Worm (Caenorhabditis elegans) whole organism, young adult: Measurements from ENCODE around the gene nsph-1.1.

Experiments
- B0336.3 ChIP-seq: fragments of 200-800 bp; sonication (Bioruptor generic); IDR thresholded peaks from 2 replicates; pipeline ENCODE4 v1.3.6; 2022; ENCODE audit warnings: missing genetic modification characterization, missing compliant biosample characterization
- C17E4.6 ChIP-seq: fragments of 200-800 bp; sonication (Bioruptor generic); IDR thresholded peaks from 2 replicates; pipeline ENCODE4 v1.3.6; 2022; ENCODE audit warnings: missing genetic modification reagents, missing genetic modification characterization, missing compliant biosample characterization
- F10E7.11 ChIP-seq: sonication (generic microtip); optimal IDR thresholded peaks from 2 replicates; lab custom pipeline; 2017; ENCODE audit warnings: mild to moderate bottlenecking, missing genetic modification characterization, moderate library complexity, missing compliant biosample characterization
- F22D6.2 ChIP-seq: sonication (generic microtip); optimal IDR thresholded peaks from 2 replicates; lab custom pipeline; 2016; ENCODE audit warnings: mild to moderate bottlenecking, missing genetic modification characterization, missing compliant biosample characterization
- T26A5.8 ChIP-seq: sonication (generic microtip); optimal IDR thresholded peaks from 2 replicates; lab custom pipeline; 2016; ENCODE audit warnings: missing genetic modification characterization, missing compliant biosample characterization
- Y53F4B.3 ChIP-seq: fragments of 200-800 bp; sonication (Bioruptor generic); IDR thresholded peaks from 2 replicates; pipeline ENCODE4 v1.3.6; 2022; ENCODE audit warnings: missing genetic modification reagents, missing genetic modification characterization, missing compliant biosample characterization
- Y56A3A.18 ChIP-seq: fragments of 200-800 bp; sonication (Bioruptor generic); IDR thresholded peaks from 2 replicates; pipeline ENCODE4 v1.3.6; 2022; ENCODE audit warnings: missing genetic modification reagents, missing genetic modification characterization, missing compliant biosample characterization
- Y67H2A.10 ChIP-seq: fragments of 200-800 bp; sonication (Bioruptor generic); conservative IDR thresholded peaks from 2 replicates; pipeline ENCODE4 v1.3.6; 2022; ENCODE audit warnings: missing genetic modification reagents, missing genetic modification characterization, missing compliant biosample characterization
- Y79H2A.3 ChIP-seq: fragments of 200-800 bp; sonication (Bioruptor generic); conservative IDR thresholded peaks from 2 replicates; pipeline ENCODE4 v1.3.6; 2022; ENCODE audit warnings: missing genetic modification reagents, missing genetic modification characterization, missing compliant biosample characterization
- akir-1 ChIP-seq: fragments of 200-800 bp; sonication (Bioruptor generic); optimal IDR thresholded peaks from 2 replicates; lab custom pipeline; 2018; ENCODE audit warnings: mild to moderate bottlenecking, missing genetic modification characterization, moderate library complexity, missing compliant biosample characterization
- aptf-2 ChIP-seq: fragments of 200-800 bp; sonication (Bioruptor generic); conservative IDR thresholded peaks from 2 replicates; pipeline ENCODE4 v1.3.6; 2022; ENCODE audit warnings: missing genetic modification reagents, missing genetic modification characterization, missing compliant biosample characterization
- atf-7 ChIP-seq: sonication (generic microtip); optimal IDR thresholded peaks from 2 replicates; lab custom pipeline; 2017; ENCODE audit warnings: mild to moderate bottlenecking, missing genetic modification characterization, missing compliant biosample characterization
- attf-5 ChIP-seq: fragments of 200-800 bp; sonication (Bioruptor generic); optimal IDR thresholded peaks from 2 replicates; lab custom pipeline; 2018; ENCODE audit warnings: mild to moderate bottlenecking, missing genetic modification characterization, missing compliant biosample characterization
- ccch-3 ChIP-seq: fragments of 200-800 bp; sonication (Bioruptor generic); optimal IDR thresholded peaks from 2 replicates; lab custom pipeline; 2018; ENCODE audit warnings: mild to moderate bottlenecking, missing genetic modification characterization, missing compliant biosample characterization
- ceh-100 ChIP-seq: fragments of 200-800 bp; sonication (Bioruptor generic); IDR thresholded peaks from 2 replicates; pipeline ENCODE4 v1.3.6; 2022; ENCODE audit warnings: missing genetic modification reagents, missing genetic modification characterization, missing compliant biosample characterization
- ceh-27 ChIP-seq: fragments of 200-800 bp; sonication (Bioruptor generic); optimal IDR thresholded peaks from 2 replicates; lab custom pipeline; 2018; ENCODE audit warnings: mild to moderate bottlenecking, missing genetic modification characterization, moderate library complexity, missing compliant biosample characterization
- dox-1 ChIP-seq: fragments of 200-800 bp; sonication (Bioruptor generic); IDR thresholded peaks from 2 replicates; pipeline ENCODE4 v1.3.6; 2022; ENCODE audit warnings: missing genetic modification reagents, missing genetic modification characterization, missing compliant biosample characterization
- dpl-1 ChIP-seq: fragments of 150-350 bp; optimal IDR thresholded peaks from 2 replicates; lab custom pipeline; 2014; ENCODE audit warnings: missing biosample characterization, missing genetic modification reagents, missing genetic modification characterization
- egl-18 ChIP-seq: fragments of 200-800 bp; sonication (Bioruptor generic); IDR thresholded peaks from 2 replicates; pipeline ENCODE4 v1.3.6; 2022; ENCODE audit warnings: missing genetic modification reagents, missing genetic modification characterization, missing compliant biosample characterization
- egl-44 ChIP-seq: fragments of 200-800 bp; sonication (Bioruptor generic); IDR thresholded peaks from 2 replicates; pipeline ENCODE4 v1.3.6; 2022; ENCODE audit warnings: missing genetic modification reagents, missing genetic modification characterization, missing compliant biosample characterization
- ekl-4 ChIP-seq: fragments of 200-800 bp; sonication (Bioruptor generic); IDR thresholded peaks from 2 replicates; pipeline ENCODE4 v1.3.6; 2022; ENCODE audit warnings: missing genetic modification reagents, missing genetic modification characterization, missing compliant biosample characterization
- fkh-3 ChIP-seq: sonication (generic microtip); optimal IDR thresholded peaks from 2 replicates; lab custom pipeline; 2016; ENCODE audit warnings: mild to moderate bottlenecking, missing genetic modification characterization, missing compliant biosample characterization
- him-1 ChIP-seq: sonication (generic microtip); optimal IDR thresholded peaks from 2 replicates; lab custom pipeline; 2016; ENCODE audit warnings: missing genotype, missing genetic modification reagents, missing genetic modification characterization, missing compliant biosample characterization
- hrde-1 ChIP-seq: sonication (generic microtip); optimal IDR thresholded peaks from 2 replicates; lab custom pipeline; 2016; ENCODE audit warnings: missing genetic modification characterization, mild to moderate bottlenecking, missing compliant biosample characterization, moderate library complexity, missing genotype, missing genetic modification reagents, borderline replicate concordance
- lag-1 ChIP-seq: fragments of 200-800 bp; sonication (Bioruptor generic); IDR thresholded peaks from 2 replicates; pipeline ENCODE4 v1.3.6; 2022; ENCODE audit warnings: missing genetic modification reagents, missing genetic modification characterization, missing compliant biosample characterization
- let-526 ChIP-seq: fragments of 200-800 bp; sonication (Bioruptor generic); IDR thresholded peaks from 2 replicates; pipeline ENCODE4 v1.3.6; 2022; ENCODE audit warnings: missing genetic modification reagents, missing genetic modification characterization, missing compliant biosample characterization
- let-607 ChIP-seq, 2 experiments: fragments of 200-800 bp in 1 of 2; sonication (Bioruptor generic) in 1 of 2; sonication (generic microtip) in 1 of 2; optimal IDR thresholded peaks; 2 replicates each; lab custom pipeline; 2016 to 2018; ENCODE audit warnings: mild to moderate bottlenecking in 2 of 2, missing compliant biosample characterization in 2 of 2, missing genetic modification characterization in 2 of 2, moderate library complexity in 2 of 2, missing genotype in 1 of 2
- lir-1 ChIP-seq: fragments of 200-800 bp; sonication (Bioruptor generic); conservative IDR thresholded peaks from 2 replicates; pipeline ENCODE4 v1.3.6; 2022; ENCODE audit warnings: missing genetic modification reagents, missing genetic modification characterization, missing compliant biosample characterization
- lsl-1 ChIP-seq: fragments of 200-800 bp; sonication (Bioruptor generic); optimal IDR thresholded peaks from 2 replicates; lab custom pipeline; 2018; ENCODE audit warnings: mild to moderate bottlenecking, missing genetic modification characterization, moderate library complexity, missing compliant biosample characterization
- madf-3 ChIP-seq: fragments of 200-800 bp; sonication (Bioruptor generic); IDR thresholded peaks from 2 replicates; pipeline ENCODE4 v1.3.6; 2022; ENCODE audit warnings: missing genetic modification reagents, missing genetic modification characterization, missing compliant biosample characterization
- madf-8 ChIP-seq: fragments of 200-800 bp; sonication (Bioruptor generic); conservative IDR thresholded peaks from 2 replicates; pipeline ENCODE4 v1.3.6; 2022; ENCODE audit warnings: missing genetic modification reagents, missing genetic modification characterization, missing compliant biosample characterization
- mcd-1 ChIP-seq: fragments of 200-800 bp; sonication (Bioruptor generic); IDR thresholded peaks from 2 replicates; pipeline ENCODE4 v1.3.6; 2022; ENCODE audit warnings: missing genetic modification reagents, missing genetic modification characterization, missing compliant biosample characterization
- nfyb-1 ChIP-seq: fragments of 200-800 bp; sonication (Bioruptor generic); IDR thresholded peaks from 2 replicates; pipeline ENCODE4 v1.3.6; 2022; ENCODE audit warnings: missing genetic modification reagents, missing genetic modification characterization, missing compliant biosample characterization
- nhr-120 ChIP-seq: fragments of 200-800 bp; sonication (Bioruptor generic); IDR thresholded peaks from 2 replicates; pipeline ENCODE4 v1.3.6; 2022; ENCODE audit warnings: missing genetic modification characterization, missing compliant biosample characterization
- nhr-27 ChIP-seq: fragments of 200-800 bp; sonication (Bioruptor generic); optimal IDR thresholded peaks from 2 replicates; lab custom pipeline; 2018; ENCODE audit warnings: mild to moderate bottlenecking, missing genetic modification characterization, moderate library complexity, missing compliant biosample characterization
- nhr-80 ChIP-seq: sonication (generic microtip); optimal IDR thresholded peaks from 2 replicates; lab custom pipeline; 2016; ENCODE audit warnings: missing genetic modification characterization, missing compliant biosample characterization
- nhr-90 ChIP-seq: sonication (generic microtip); optimal IDR thresholded peaks from 2 replicates; lab custom pipeline; 2016; ENCODE audit warnings: missing genotype, mild to moderate bottlenecking, missing genetic modification characterization, missing compliant biosample characterization
- rcor-1 ChIP-seq: fragments of 200-800 bp; sonication (Bioruptor generic); IDR thresholded peaks from 2 replicates; pipeline ENCODE4 v1.3.6; 2022; ENCODE audit warnings: missing genetic modification reagents, missing genetic modification characterization, missing compliant biosample characterization
- sptf-2 ChIP-seq: fragments of 200-800 bp; sonication (Bioruptor generic); optimal IDR thresholded peaks from 2 replicates; lab custom pipeline; 2018; ENCODE audit warnings: mild to moderate bottlenecking, missing genetic modification characterization, missing compliant biosample characterization
- tbp1 ChIP-seq: fragments of 200-800 bp; sonication (Bioruptor generic); optimal IDR thresholded peaks from 2 replicates; lab custom pipeline; 2018; ENCODE audit warnings: mild to moderate bottlenecking, missing genetic modification characterization, missing compliant biosample characterization
- unc-62 ChIP-seq: fragments of 150-350 bp; optimal IDR thresholded peaks from 2 replicates; lab custom pipeline; 2014; ENCODE audit warnings: missing biosample characterization, missing genetic modification reagents, missing genetic modification characterization
- xnd-1 ChIP-seq: sonication (generic microtip); optimal IDR thresholded peaks from 2 replicates; lab custom pipeline; 2016; ENCODE audit warnings: missing genotype, missing genetic modification reagents, missing genetic modification characterization, missing compliant biosample characterization
- zfh-2 ChIP-seq: fragments of 200-800 bp; sonication (Bioruptor generic); conservative IDR thresholded peaks from 2 replicates; pipeline ENCODE4 v1.3.6; 2022; ENCODE audit warnings: missing genetic modification reagents, missing genetic modification characterization, missing compliant biosample characterization
- ztf-22 ChIP-seq: fragments of 200-800 bp; sonication (Bioruptor generic); optimal IDR thresholded peaks from 2 replicates; lab custom pipeline; 2018; ENCODE audit warnings: mild to moderate bottlenecking, missing genetic modification characterization, moderate library complexity, missing compliant biosample characterization
- ztf-28 ChIP-seq: fragments of 200-800 bp; sonication (Bioruptor generic); IDR thresholded peaks from 2 replicates; pipeline ENCODE4 v1.3.6; 2022; ENCODE audit warnings: missing genetic modification reagents, missing genetic modification characterization, missing compliant biosample characterization
- ztf-3 ChIP-seq: fragments of 200-800 bp; sonication (Bioruptor generic); optimal IDR thresholded peaks from 2 replicates; lab custom pipeline; 2018; ENCODE audit warnings: mild to moderate bottlenecking, missing genetic modification characterization, missing compliant biosample characterization

Gene nsph-1.1

DNA sequence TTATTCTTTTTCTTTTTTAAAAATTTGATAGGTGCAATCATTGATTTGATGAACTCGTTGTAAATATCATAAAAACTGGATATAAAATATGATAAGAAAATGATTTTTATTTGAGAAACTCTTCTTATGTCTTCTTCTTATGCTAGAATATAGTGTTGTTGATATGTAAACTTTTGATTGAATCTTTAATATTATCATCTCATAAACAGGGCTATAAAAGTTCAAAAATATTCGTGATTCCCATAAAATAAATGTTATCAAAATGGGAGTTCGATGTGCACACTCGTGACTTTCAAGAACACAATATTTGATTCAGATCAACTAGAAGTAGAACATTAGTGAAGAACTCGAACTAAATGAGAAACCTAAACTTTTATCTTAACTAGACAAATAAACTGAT, 27.6 kb upstream of the nsph-1.1 start:
- TF ChIP-seq unc-62 (GFP tag; lab: Kevin White, UChicago) (peak; percentile 14), let-607 (tag; optimal IDR thresholded peaks at IDR 0.05; lab: Kevin White, UChicago) (no peak)

DNA sequence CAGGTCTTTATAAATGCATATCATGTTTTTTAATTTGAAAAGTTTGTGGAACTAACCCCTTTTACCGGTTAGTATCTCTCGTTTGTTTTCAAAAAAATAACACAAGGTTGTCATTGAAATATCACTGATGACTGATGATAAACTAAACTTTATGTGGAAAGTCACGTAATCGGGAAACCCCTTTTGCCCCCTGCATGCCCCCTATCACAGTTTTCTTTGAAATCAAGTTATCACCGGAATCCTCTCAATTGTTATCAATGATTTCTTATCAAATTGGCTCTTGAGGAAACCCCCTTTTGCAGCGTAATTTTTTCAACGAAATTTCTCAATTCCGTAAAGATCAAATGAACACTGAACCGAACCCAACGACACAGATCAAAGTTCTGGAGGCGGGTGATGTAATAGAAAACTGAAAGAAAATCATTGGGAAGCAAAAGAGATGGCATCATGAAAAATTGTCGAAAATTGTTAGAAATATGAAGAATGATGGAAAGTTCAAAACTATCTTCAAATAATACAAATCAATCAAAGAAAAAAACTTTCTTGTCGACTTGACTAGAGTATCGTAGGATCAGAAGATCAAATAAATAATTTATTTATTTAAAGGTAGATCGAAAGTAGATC, 26.1 kb upstream of the nsph-1.1 start:
- no peak for TF ChIP-seq attf-5 (GFP tag; lab: Kevin White, UChicago)
- no peak for TF ChIP-seq egl-18 (GFP tag; lab: Robert Waterston, UW)
- no peak for TF ChIP-seq fkh-3 (tag; lab: Kevin White, UChicago)
- TF ChIP-seq Y79H2A.3 = no peak
- no peak for TF ChIP-seq Y53F4B.3 (GFP tag; lab: Robert Waterston, UW)
- no peak for TF ChIP-seq zfh-2 (GFP tag; lab: Robert Waterston, UW)
- peak; percentile 10 for TF ChIP-seq nhr-90
- TF ChIP-seq ztf-22 = peak; percentile 50
- TF ChIP-seq egl-44 (GFP tag; lab: Robert Waterston, UW) = peak; percentile 60; the same call in 1 of the 2 replicates
- TF ChIP-seq sptf-2 (GFP tag; lab: Kevin White, UChicago) = no peak
- peak; percentile 90 for TF ChIP-seq nhr-80 (tag; lab: Kevin White, UChicago)
- TF ChIP-seq B0336.3 (GFP tag; lab: Robert Waterston, UW) = peak; percentile 58
- TF ChIP-seq ceh-100 (GFP tag; lab: Robert Waterston, UW) = no peak
- TF ChIP-seq aptf-2 (GFP tag; lab: Robert Waterston, UW) = no peak
- peak; percentile 21; the same call in 1 of the 2 replicates for TF ChIP-seq nfyb-1 (GFP tag; lab: Robert Waterston, UW)
- TF ChIP-seq nhr-27 = no peak
- 0 out of 2 replicates have a peak, but pooled peaks have one; percentile 21 for TF ChIP-seq let-526 (GFP tag; lab: Robert Waterston, UW)
- peak in 1 of 2 experiments; percentile 3 for TF ChIP-seq let-607 (tag; optimal IDR thresholded peaks at IDR 0.05; lab: Kevin White, UChicago)
- TF ChIP-seq ztf-28 (GFP tag; lab: Robert Waterston, UW) = no peak
- no peak for TF ChIP-seq unc-62 (GFP tag; lab: Kevin White, UChicago)
- TF ChIP-seq madf-8 = no peak
- peak; percentile 78 for TF ChIP-seq atf-7 (tag; lab: Kevin White, UChicago)
- no peak for TF ChIP-seq ccch-3 (GFP tag; lab: Kevin White, UChicago)
- no peak for TF ChIP-seq lsl-1 (GFP tag; lab: Kevin White, UChicago)
- TF ChIP-seq madf-3 (GFP tag; lab: Robert Waterston, UW) = no peak
- no peak for TF ChIP-seq akir-1 (GFP tag; lab: Kevin White, UChicago)
- TF ChIP-seq mcd-1 (GFP tag; lab: Robert Waterston, UW) = peak; percentile 11; the same call in 1 of the 2 replicates
- no peak for TF ChIP-seq lir-1 (GFP tag; lab: Robert Waterston, UW)
- no peak for TF ChIP-seq nhr-120 (GFP tag; lab: Robert Waterston, UW)
- no peak for TF ChIP-seq F10E7.11
- TF ChIP-seq ceh-27 (GFP tag; lab: Kevin White, UChicago) = no peak
- no peak for TF ChIP-seq F22D6.2 (tag; lab: Kevin White, UChicago)
- TF ChIP-seq rcor-1 = no peak
- TF ChIP-seq lag-1 (GFP tag; lab: Robert Waterston, UW) = no peak
- no peak for TF ChIP-seq T26A5.8 (tag; lab: Kevin White, UChicago)
- TF ChIP-seq dpl-1 (GFP tag; lab: Kevin White, UChicago) = no peak
- TF ChIP-seq Y56A3A.18 (GFP tag; lab: Robert Waterston, UW) = no peak
- TF ChIP-seq him-1 (tag; lab: Kevin White, UChicago) = no peak
- TF ChIP-seq Y67H2A.10 (GFP tag; lab: Robert Waterston, UW) = no peak
- TF ChIP-seq C17E4.6 = no peak
- TF ChIP-seq hrde-1 (tag; lab: Kevin White, UChicago) = no peak
- peak; percentile 14 for TF ChIP-seq tbp1
- TF ChIP-seq xnd-1 (tag; lab: Kevin White, UChicago) = no peak
- no peak for TF ChIP-seq ekl-4 (GFP tag; lab: Robert Waterston, UW)
- TF ChIP-seq dox-1 = peak; percentile 48; the same call in 1 of the 2 replicates
- no peak for TF ChIP-seq ztf-3 (GFP tag; lab: Kevin White, UChicago)
